Worm (Caenorhabditis elegans) whole organism, early embryonic: ENCODE results near the gene srh-82.

Experiments
- B0310.2 ChIP-seq: sonication (generic microtip); optimal IDR thresholded peaks from 2 replicates; lab custom pipeline; 2016; ENCODE audit warnings: mild to moderate bottlenecking, missing genetic modification characterization, missing compliant biosample characterization
- F13C5.2 ChIP-seq: sonication (generic microtip); optimal IDR thresholded peaks from 2 replicates; lab custom pipeline; 2017; ENCODE audit warnings: mild to moderate bottlenecking, missing genetic modification characterization, inconsistent platforms, missing compliant biosample characterization
- aly-1 ChIP-seq: sonication (generic microtip); optimal IDR thresholded peaks from 2 replicates; lab custom pipeline; 2016; ENCODE audit warnings: missing genetic modification characterization, missing compliant biosample characterization
- ceh-36 ChIP-seq: sonication (generic microtip); optimal IDR thresholded peaks from 2 replicates; lab custom pipeline; 2016; ENCODE audit warnings: missing genetic modification characterization, inconsistent platforms, missing compliant biosample characterization
- ets-7 ChIP-seq: sonication (generic microtip); optimal IDR thresholded peaks from 2 replicates; lab custom pipeline; 2016; ENCODE audit warnings: missing genotype, missing genetic modification characterization, missing compliant biosample characterization
- flt-1 ChIP-seq: fragments of 200-800 bp; sonication (Bioruptor generic); IDR thresholded peaks from 2 replicates; pipeline ENCODE4 v1.3.6; 2022; ENCODE audit warnings: missing genetic modification characterization, missing compliant biosample characterization
- hmbx-1 ChIP-seq: sonication (generic microtip); optimal IDR thresholded peaks from 2 replicates; lab custom pipeline; 2016; ENCODE audit warnings: mild to moderate bottlenecking, missing genetic modification characterization, missing compliant biosample characterization
- hmg-4 ChIP-seq: fragments of 200-800 bp; sonication (Bioruptor generic); optimal IDR thresholded peaks from 2 replicates; lab custom pipeline; 2018; ENCODE audit warnings: mild to moderate bottlenecking, missing genetic modification characterization, missing compliant biosample characterization
- hnd-1 ChIP-seq: sonication (generic microtip); optimal IDR thresholded peaks from 2 replicates; lab custom pipeline; 2016; ENCODE audit warnings: missing genetic modification characterization, missing compliant biosample characterization
- pes-1 ChIP-seq: fragments of 200-800 bp; sonication (Bioruptor generic); IDR thresholded peaks from 2 replicates; pipeline ENCODE4 v1.3.6; 2022; ENCODE audit warnings: missing genetic modification reagents, missing genetic modification characterization, missing compliant biosample characterization
- tbx-11 ChIP-seq: fragments of 200-800 bp; sonication (Bioruptor generic); IDR thresholded peaks from 2 replicates; pipeline ENCODE4 v1.3.6; 2022; ENCODE audit warnings: missing genetic modification characterization, missing compliant biosample characterization
- tra-4 ChIP-seq: sonication (generic microtip); optimal IDR thresholded peaks from 2 replicates; lab custom pipeline; 2017; ENCODE audit warnings: missing genetic modification characterization, missing compliant biosample characterization

The srh-82 gene

DNA sequence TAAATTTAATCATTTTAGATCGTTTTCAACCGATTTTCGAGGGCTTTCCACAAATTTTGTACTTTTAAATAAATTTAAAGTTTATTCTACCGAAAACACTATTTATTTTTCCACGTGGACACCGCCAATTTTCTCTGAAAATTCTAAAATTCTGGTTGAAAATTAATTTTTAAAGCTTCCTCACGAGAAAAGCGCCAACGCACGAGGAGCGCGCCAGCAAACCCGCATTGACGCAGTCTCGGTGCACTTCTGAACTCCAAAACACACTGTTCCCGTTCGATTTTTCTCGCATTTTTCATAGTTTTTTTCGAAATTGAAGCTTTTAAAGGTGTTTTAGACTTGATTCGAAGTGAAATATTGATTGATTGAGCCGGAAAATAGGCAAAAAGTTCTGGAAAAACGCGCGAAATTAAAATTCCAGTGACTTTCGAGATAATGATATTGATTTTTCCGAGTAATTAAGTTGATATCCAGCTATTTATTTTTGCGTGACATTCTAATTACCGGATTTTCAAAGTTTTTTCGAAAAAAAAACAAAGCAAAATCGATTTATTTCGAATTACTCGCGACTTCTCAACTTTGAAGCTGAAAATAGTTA is 32.1 kb downstream of the srh-82 start, which contains the start of gene cul-3:
Gene cul-3, plus strand, starts transcription at position 548 of the 598 bp plus-strand sequence.
- no peak for TF ChIP-seq B0310.2 (tag; lab: Kevin White, UChicago)

DNA sequence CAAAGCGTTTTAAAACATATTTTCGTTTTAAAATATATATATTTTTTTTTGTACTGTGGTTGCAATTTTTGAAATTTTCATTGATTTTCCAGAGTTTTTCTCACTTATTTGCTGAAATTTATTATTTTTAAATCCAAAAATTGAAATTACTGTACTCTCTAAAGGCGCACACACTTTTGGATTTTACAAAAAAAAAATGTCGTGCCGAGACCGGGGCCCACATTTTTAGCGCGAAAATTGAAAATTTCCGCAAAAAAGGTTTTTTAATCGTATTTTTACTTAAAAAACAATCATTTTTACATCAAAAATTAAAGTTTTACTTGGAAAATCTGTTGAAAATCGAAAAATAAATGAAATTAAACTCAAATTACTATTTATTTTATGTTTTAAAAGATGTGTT is 40.2 kb downstream of the srh-82 start:
- TF ChIP-seq hmbx-1 = no peak
- TF ChIP-seq hnd-1 = no peak
- no peak for TF ChIP-seq tra-4 (tag; lab: Kevin White, UChicago)

DNA sequence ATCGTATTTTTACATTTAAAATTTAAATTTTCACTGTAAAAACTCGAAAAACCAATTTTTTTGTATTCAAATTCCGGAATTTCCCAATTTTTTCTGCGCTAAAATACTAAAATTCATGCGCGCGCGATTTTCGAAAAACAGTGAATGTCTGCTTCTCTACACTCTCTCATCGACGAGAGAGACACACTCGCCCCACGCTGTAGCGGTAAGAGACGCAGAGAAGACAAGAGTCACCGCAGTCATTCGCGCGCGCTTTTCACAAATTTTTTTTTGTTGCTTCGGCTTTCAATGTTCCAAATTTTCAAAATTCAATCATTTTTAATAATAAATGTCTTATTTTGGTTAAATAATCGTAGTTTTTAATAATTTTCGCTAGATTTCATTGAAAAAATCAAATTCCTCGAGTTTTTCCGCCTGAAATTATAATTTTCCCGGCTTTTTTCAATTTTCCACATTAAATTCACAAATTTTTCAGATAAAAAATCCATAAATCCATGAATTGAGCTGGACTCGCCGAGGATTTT is 40.9 kb downstream of the srh-82 start, which contains the start of gene arid-1:
Gene arid-1, plus strand, starts transcription at position 474 of the 524 bp plus-strand sequence.
- TF ChIP-seq tbx-11 (GFP tag; lab: Robert Waterston, UW) (no peak), ceh-36 (tag; lab: Kevin White, UChicago) (no peak), aly-1 (tag; lab: Kevin White, UChicago) (no peak), F13C5.2 (tag; lab: Kevin White, UChicago) (peak; percentile 17), flt-1 (GFP tag; lab: Robert Waterston, UW) (no peak), hmg-4 (GFP tag; lab: Kevin White, UChicago) (no peak), pes-1 (GFP tag; lab: Robert Waterston, UW) (no peak), ets-7 (tag; lab: Kevin White, UChicago) (no peak)

DNA sequence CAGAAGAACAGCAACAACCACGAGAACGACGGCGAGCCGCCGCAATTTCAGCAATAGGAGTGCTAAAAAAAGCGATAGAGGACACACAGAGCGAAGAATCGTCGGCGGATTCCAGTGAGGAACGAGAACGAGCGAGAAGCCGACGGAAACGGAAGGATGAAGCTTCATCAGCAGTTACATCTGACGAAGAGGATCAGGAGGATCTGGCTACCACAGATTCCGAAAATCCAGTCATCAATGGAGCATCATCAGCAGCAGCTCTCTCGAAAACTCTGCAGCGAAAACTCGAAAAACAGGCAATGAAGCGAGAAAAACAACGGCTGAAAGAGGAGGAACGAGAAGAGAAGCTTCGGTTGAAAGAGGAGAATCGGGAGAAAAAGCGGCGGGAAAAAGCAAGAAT is 44.5 kb downstream of the srh-82 start:
- no peak for TF ChIP-seq hmbx-1

DNA sequence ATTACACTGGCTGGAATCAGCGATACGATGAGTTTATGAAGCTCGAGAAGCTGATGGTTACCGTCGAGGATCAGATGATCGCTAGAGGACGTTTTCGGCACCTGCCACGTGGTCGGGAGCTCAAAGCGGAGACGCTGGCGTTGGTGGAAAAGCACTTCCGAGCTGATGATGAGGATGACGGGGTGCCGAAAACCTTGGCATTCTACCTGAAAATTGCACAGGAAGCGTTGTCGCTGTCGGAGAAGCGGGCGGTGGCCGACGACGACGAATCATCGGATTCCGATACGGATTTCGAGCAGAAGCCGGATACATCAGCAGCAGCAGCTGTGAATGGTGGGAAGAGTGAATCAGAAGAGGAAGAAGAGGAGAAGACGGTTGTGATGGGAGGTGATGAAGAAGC is 49.9 kb downstream of the srh-82 start:
- no peak for TF ChIP-seq F13C5.2 (tag; lab: Kevin White, UChicago)
- no peak for TF ChIP-seq hnd-1
